Worm (Caenorhabditis elegans): ENCODE data around the gene T11F9.21.

T11F9.21 gene

ce11 chrV:11516141-11516591 is 23.6 kb downstream of the T11F9.21 start, which contains the start of gene sdz-8:
Gene sdz-8, minus strand, starts transcription at chrV:11516191.
- peak; percentile 80 for TF ChIP-seq skn-1 (tag; optimal IDR thresholded peaks at IDR 0.05)
- TF ChIP-seq lin-39 (tag; optimal IDR thresholded peaks at IDR 0.05): no peak
- no peak for TF ChIP-seq nhr-77 (tag; optimal IDR thresholded peaks at IDR 0.05)
- TF ChIP-seq pha-4 (tag; optimal IDR thresholded peaks at IDR 0.05): peak; percentile 12

ce11 chrV:11517789-11518188 is 25.2 kb downstream of the T11F9.21 start, which contains the start of gene C55A6.4:
Gene C55A6.4, minus strand, starts transcription at chrV:11517889.
- TF ChIP-seq nhr-25 (tag; optimal IDR thresholded peaks at IDR 0.05) (no peak), nhr-28 (tag; optimal IDR thresholded peaks at IDR 0.05) (no peak), lsy-12 (tag; optimal IDR thresholded peaks at IDR 0.05) (no peak), ceh-16 (tag; optimal IDR thresholded peaks at IDR 0.05) (no peak), ztf-11 (tag; optimal IDR thresholded peaks at IDR 0.05) (no peak), aly-2 (tag; optimal IDR thresholded peaks at IDR 0.05) (no peak), ama-1 (optimal IDR thresholded peaks at IDR 0.05) (no peak), R02D3.7 (tag; optimal IDR thresholded peaks at IDR 0.05) (no peak), fos-1 (tag; optimal IDR thresholded peaks at IDR 0.05) (no peak), egl-5 (tag; optimal IDR thresholded peaks at IDR 0.05) (no peak), nfya-1 (tag; optimal IDR thresholded peaks at IDR 0.05; ENCODE audit: insufficient read depth) (no peak), ztf-4 (tag; optimal IDR thresholded peaks at IDR 0.05) (no peak), lin-39 (tag; optimal IDR thresholded peaks at IDR 0.05) (no peak), ZK546.5 (tag; optimal IDR thresholded peaks at IDR 0.05) (no peak), elt-1 (tag; optimal IDR thresholded peaks at IDR 0.05) (no peak), nhr-237 (tag; optimal IDR thresholded peaks at IDR 0.05) (no peak), tbx-2 (tag; optimal IDR thresholded peaks at IDR 0.05) (no peak), nhr-67 (tag; optimal IDR thresholded peaks at IDR 0.05) (no peak), zag-1 (tag; optimal IDR thresholded peaks at IDR 0.05) (no peak), nhr-11 (tag; optimal IDR thresholded peaks at IDR 0.05) (no peak)

ce11 chrV:11520215-11520614 is 27.7 kb downstream of the T11F9.21 start, which contains the start of the genes C55A6.11 and C55A6.7:
Gene C55A6.11, plus strand, starts transcription at chrV:11520515.
Gene C55A6.7, minus strand, starts transcription at chrV:11520530.
- TF ChIP-seq lin-15B (tag; optimal IDR thresholded peaks at IDR 0.05): no peak
- TF ChIP-seq tbx-2 (tag; optimal IDR thresholded peaks at IDR 0.05): no peak
- TF ChIP-seq aly-2 (tag; optimal IDR thresholded peaks at IDR 0.05): no peak
- no peak for TF ChIP-seq elt-3 (tag; optimal IDR thresholded peaks at IDR 0.05)
- no peak for TF ChIP-seq nhr-23 (tag; optimal IDR thresholded peaks at IDR 0.05)
- TF ChIP-seq R02D3.7 (tag; optimal IDR thresholded peaks at IDR 0.05): no peak
- TF ChIP-seq nhr-43 (tag; optimal IDR thresholded peaks at IDR 0.05; ENCODE audit: poor library complexity, severe bottlenecking): no peak

- TF ChIP-seq mml-1 (tag; optimal IDR thresholded peaks at IDR 0.05): no peak
- TF ChIP-seq pqm-1 (tag; optimal IDR thresholded peaks at IDR 0.05): peak; percentile 23
- no peak for TF ChIP-seq elt-1 (tag; optimal IDR thresholded peaks at IDR 0.05)
- TF ChIP-seq elt-3 (tag; optimal IDR thresholded peaks at IDR 0.05): no peak
- TF ChIP-seq unc-39 (tag; optimal IDR thresholded peaks at IDR 0.05): no peak
- peak; percentile 70 for TF ChIP-seq snpc-4 (tag; optimal IDR thresholded peaks at IDR 0.05)
- TF ChIP-seq nhr-28 (tag; optimal IDR thresholded peaks at IDR 0.05): no peak
- peak; percentile 77 for TF ChIP-seq R02D3.7 (tag; optimal IDR thresholded peaks at IDR 0.05)
- TF ChIP-seq ztf-4 (tag; optimal IDR thresholded peaks at IDR 0.05): no peak
- peak; percentile 61 for TF ChIP-seq ceh-28 (tag; optimal IDR thresholded peaks at IDR 0.05)
- TF ChIP-seq daf-12 (tag; optimal IDR thresholded peaks at IDR 0.05): no peak
- peak; percentile 19 for TF ChIP-seq zag-1 (tag; optimal IDR thresholded peaks at IDR 0.05)
- no peak for TF ChIP-seq ceh-9 (tag; optimal IDR thresholded peaks at IDR 0.05)
- no peak for TF ChIP-seq nhr-12 (tag; optimal IDR thresholded peaks at IDR 0.05)
- no peak for TF ChIP-seq nhr-11 (tag; optimal IDR thresholded peaks at IDR 0.05)
- no peak for TF ChIP-seq ama-1 (optimal IDR thresholded peaks at IDR 0.05)
- TF ChIP-seq eor-1 (tag; optimal IDR thresholded peaks at IDR 0.05): no peak
- peak; percentile 90 for TF ChIP-seq pha-4 (tag; optimal IDR thresholded peaks at IDR 0.05)
- TF ChIP-seq tbx-2 (tag; optimal IDR thresholded peaks at IDR 0.05): peak; percentile 79
- TF ChIP-seq fkh-2 (tag; optimal IDR thresholded peaks at IDR 0.05): no peak
- no peak for TF ChIP-seq nhr-237 (tag; optimal IDR thresholded peaks at IDR 0.05)
- peak; percentile 89 for TF ChIP-seq nhr-43 (tag; optimal IDR thresholded peaks at IDR 0.05; ENCODE audit: poor library complexity, severe bottlenecking)
- peak; percentile 86 for TF ChIP-seq jun-1 (tag; optimal IDR thresholded peaks at IDR 0.05)
- TF ChIP-seq fkh-10 (GFP tag; optimal IDR thresholded peaks at IDR 0.05): peak; percentile 30
- TF ChIP-seq nhr-77 (tag; optimal IDR thresholded peaks at IDR 0.05): no peak
- peak; percentile 67 for TF ChIP-seq ceh-82 (tag; optimal IDR thresholded peaks at IDR 0.05)
- no peak for TF ChIP-seq fos-1 (tag; optimal IDR thresholded peaks at IDR 0.05)
- no peak for TF ChIP-seq egl-5 (tag; optimal IDR thresholded peaks at IDR 0.05)
- TF ChIP-seq nfya-1 (tag; optimal IDR thresholded peaks at IDR 0.05; ENCODE audit: insufficient read depth): peak; percentile 85
- TF ChIP-seq unc-62 (GFP tag; optimal IDR thresholded peaks at IDR 0.05): no peak
- TF ChIP-seq mdl-1 (tag; optimal IDR thresholded peaks at IDR 0.05): no peak
- TF ChIP-seq lsy-12 (tag; optimal IDR thresholded peaks at IDR 0.05): peak; percentile 79
- peak; percentile 80 for TF ChIP-seq nhr-23 (tag; optimal IDR thresholded peaks at IDR 0.05)
- TF ChIP-seq skn-1 (tag; optimal IDR thresholded peaks at IDR 0.05): peak; percentile 74
- peak; percentile 87 for TF ChIP-seq lin-15B (tag; optimal IDR thresholded peaks at IDR 0.05)
- TF ChIP-seq egl-27 (tag; optimal IDR thresholded peaks at IDR 0.05): peak; percentile 26
- TF ChIP-seq aly-2 (tag; optimal IDR thresholded peaks at IDR 0.05): peak; percentile 73
- TF ChIP-seq sea-2 (GFP tag; optimal IDR thresholded peaks at IDR 0.05): no peak
- no peak for TF ChIP-seq hmg-11 (tag; optimal IDR thresholded peaks at IDR 0.05)
Observed at ce11 chrV:11521448-11521847, 28.9 kb downstream of the T11F9.21 start, which contains the start of gene pafo-1. Gene pafo-1, plus strand, starts transcription at chrV:11521703.
